Fruit fly (Drosophila melanogaster) whole organism, prepupa: ENCODE data around the gene CG12546.

Experiments
- fd85E ChIP-seq: fragments of 200-800 bp; sonication (Bioruptor generic); optimal IDR thresholded peaks from 3 replicates; lab custom pipeline; 2016; ENCODE audit warnings: missing biosample characterization, missing genetic modification characterization
- vri ChIP-seq: fragments of 200-800 bp; sonication (Bioruptor generic); optimal IDR thresholded peaks from 3 replicates; lab custom pipeline; 2016; ENCODE audit warnings: missing biosample characterization, mild to moderate bottlenecking, missing genetic modification characterization

DNA sequence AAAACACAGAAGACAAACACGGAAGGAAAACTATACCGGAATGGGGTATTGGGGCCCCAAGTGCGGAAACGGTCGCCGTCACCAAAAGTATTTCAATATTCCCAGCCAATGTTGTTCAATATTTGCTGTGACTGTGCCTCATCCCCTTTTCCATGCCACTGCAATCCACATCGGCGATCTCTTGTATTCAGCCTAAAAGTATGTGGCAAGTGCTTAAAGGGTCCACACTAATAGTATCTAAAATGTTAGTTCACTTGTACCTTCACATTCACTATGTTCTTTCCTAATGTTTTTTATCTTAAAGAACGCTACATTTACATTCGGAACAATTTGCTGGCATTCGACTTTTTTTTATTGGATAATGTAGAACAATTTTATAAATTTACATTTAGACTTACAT, 12.7 kb downstream of the CG12546 start:
- TF ChIP-seq fd85E (GFP tag; lab: Kevin White, UChicago): no peak
- TF ChIP-seq vri (GFP tag; lab: Kevin White, UChicago): no peak
